Fruit fly (Drosophila melanogaster): ENCODE data around the gene CG34150.
A peak's percentile ranks its signal among the peaks of the same experiment; 100 is the strongest.

Gene CG34150

DNA sequence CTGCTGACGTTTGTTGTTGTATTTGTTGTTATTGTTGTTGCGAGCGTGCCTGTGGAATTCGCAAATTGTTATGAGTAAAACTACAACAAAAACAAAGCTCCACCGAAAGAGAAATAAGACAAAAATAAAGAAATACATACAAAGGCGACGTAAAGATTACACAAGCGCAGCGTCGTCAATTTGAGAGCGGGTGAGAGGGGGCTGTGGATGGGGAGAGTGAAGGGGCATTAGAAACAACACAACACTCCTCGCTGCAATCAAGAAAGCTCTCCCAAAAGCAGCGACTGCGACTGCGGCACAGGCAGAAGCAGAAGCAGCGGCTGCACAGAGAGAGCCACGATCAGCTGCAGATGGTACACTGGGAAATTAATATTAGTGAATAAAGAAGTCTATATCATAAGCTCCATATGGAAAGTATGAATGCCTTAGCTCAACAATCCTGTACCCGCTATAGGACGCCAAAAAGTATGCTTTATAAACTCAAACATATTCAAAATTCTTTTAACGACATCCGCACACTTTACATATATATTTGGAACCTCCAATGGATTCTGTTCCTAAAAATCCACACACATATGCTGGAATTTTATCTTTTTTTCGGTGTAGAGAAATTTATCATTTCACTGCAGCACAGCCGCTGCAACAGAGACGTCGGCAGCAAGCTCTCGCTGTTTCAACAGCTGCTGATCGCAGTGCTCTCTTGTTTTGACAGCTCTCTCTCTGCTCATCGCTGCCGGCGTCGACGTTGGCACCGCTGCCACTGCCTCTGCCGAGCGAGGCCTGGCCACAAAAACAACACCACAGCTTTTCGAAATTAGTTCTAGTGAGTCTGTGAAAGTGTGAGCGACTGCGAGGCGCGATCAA is 45.3 kb upstream of the CG34150 start, which contains the start of gene CG13631 (continued):
- TF ChIP-seq CG12104 (GFP tag; optimal IDR thresholded peaks at IDR 0.05) (peak; percentile 90), ttk (GFP tag; IDR thresholded peaks at IDR 0.05) (peak; percentile 96), CG42726 (GFP tag; IDR thresholded peaks at IDR 0.05; ENCODE audit: partially characterized antibody) (no peak), CG8089 (GFP tag; optimal IDR thresholded peaks at IDR 0.05) (peak; percentile 95), PHDP (tag; optimal IDR thresholded peaks at IDR 0.05) (peak; percentile 93), Gsc (GFP tag; IDR thresholded peaks at IDR 0.05) (peak; percentile 88), CG8290 (GFP tag; optimal IDR thresholded peaks at IDR 0.05) (peak; percentile 89), CG8290 (tag; optimal IDR thresholded peaks at IDR 0.05) (peak; percentile 17 to 90), crp (GFP tag; optimal IDR thresholded peaks at IDR 0.05) (peak; percentile 37 to 74), jing (GFP tag; optimal IDR thresholded peaks at IDR 0.05) (peak; percentile 94), Lpt (GFP tag; optimal IDR thresholded peaks at IDR 0.05) (no peak), CG4424 (GFP tag; optimal IDR thresholded peaks at IDR 0.05) (peak; percentile 98), Sox102F (GFP tag; optimal IDR thresholded peaks at IDR 0.05) (peak; percentile 97), CG1602 (GFP tag; optimal IDR thresholded peaks at IDR 0.05) (peak; percentile 96), CG6791 (GFP tag; IDR thresholded peaks at IDR 0.05; ENCODE audit: partially characterized antibody) (no peak), CG9727 (GFP tag; optimal IDR thresholded peaks at IDR 0.05) (peak; percentile 82), HLH4C (GFP tag; IDR thresholded peaks at IDR 0.05; ENCODE audit: partially characterized antibody) (no peak), CG7745 (tag; optimal IDR thresholded peaks at IDR 0.05) (no peak), aop (GFP tag; IDR thresholded peaks at IDR 0.05) (peak; percentile 76; the same call in 1 of the 2 replicates), Hmr (GFP tag; optimal IDR thresholded peaks at IDR 0.05) (peak; percentile 62), gcm2 (GFP tag; optimal IDR thresholded peaks at IDR 0.05) (peak; percentile 91), sima (GFP tag; optimal IDR thresholded peaks at IDR 0.05) (peak; percentile 76), Dfd (GFP tag; optimal IDR thresholded peaks at IDR 0.05) (no peak), E2f2 (GFP tag; IDR thresholded peaks at IDR 0.05) (peak; percentile 65), ap (GFP tag; IDR thresholded peaks at IDR 0.05) (peak; percentile 90), tup (GFP tag; optimal IDR thresholded peaks at IDR 0.05) (peak; percentile 77), CG11504 (tag; optimal IDR thresholded peaks at IDR 0.05) (peak; percentile 96), lbe (GFP tag; optimal IDR thresholded peaks at IDR 0.05) (peak; percentile 89), org-1 (GFP tag; optimal IDR thresholded peaks at IDR 0.05) (peak; percentile 92), nerfin-2 (GFP tag; IDR thresholded peaks at IDR 0.05; ENCODE audit: partially characterized antibody) (no peak), hth (optimal IDR thresholded peaks at IDR 0.05) (no peak), CG30403 (GFP tag; optimal IDR thresholded peaks at IDR 0.05) (peak; percentile 98), CG10147 (GFP tag; optimal IDR thresholded peaks at IDR 0.05) (peak; percentile 72), da (GFP tag; optimal IDR thresholded peaks at IDR 0.05) (peak; percentile 72), nmo (GFP tag; optimal IDR thresholded peaks at IDR 0.05) (peak; percentile 99), CG7556 (GFP tag; optimal IDR thresholded peaks at IDR 0.05) (peak; percentile 94), Doc3 (GFP tag; IDR thresholded peaks at IDR 0.05; ENCODE audit: partially characterized antibody) (no peak), CG8388 (GFP tag; optimal IDR thresholded peaks at IDR 0.05) (peak; percentile 96), danr (GFP tag; IDR thresholded peaks at IDR 0.05) (peak; percentile 84), CG6683 (GFP tag; optimal IDR thresholded peaks at IDR 0.05) (peak; percentile 71), Vsx1 (GFP tag; optimal IDR thresholded peaks at IDR 0.05) (peak; percentile 81), dati (GFP tag; IDR thresholded peaks at IDR 0.05) (peak; percentile 74), CG11696 (GFP tag; IDR thresholded peaks at IDR 0.05) (peak; percentile 61; the same call in 1 of the 2 replicates), CG2678 (tag; optimal IDR thresholded peaks at IDR 0.05) (peak; percentile 96), pum (GFP tag; optimal IDR thresholded peaks at IDR 0.05) (peak; percentile 97), Ptx1 (GFP tag; IDR thresholded peaks at IDR 0.05) (peak; percentile 94), pan (optimal IDR thresholded peaks at IDR 0.05) (no peak), pan (GFP tag; optimal IDR thresholded peaks at IDR 0.05 in 1 of 2, IDR thresholded peaks at IDR 0.05 in 1 of 2) (peak in 1 of 2 experiments; percentile 89), Bdp1 (GFP tag; optimal IDR thresholded peaks at IDR 0.05) (peak; percentile 86)

Measured in whole organism, embryonic.